Worm (Caenorhabditis elegans): ENCODE data around the gene sprr-3.

The sprr-3 gene

DNA sequence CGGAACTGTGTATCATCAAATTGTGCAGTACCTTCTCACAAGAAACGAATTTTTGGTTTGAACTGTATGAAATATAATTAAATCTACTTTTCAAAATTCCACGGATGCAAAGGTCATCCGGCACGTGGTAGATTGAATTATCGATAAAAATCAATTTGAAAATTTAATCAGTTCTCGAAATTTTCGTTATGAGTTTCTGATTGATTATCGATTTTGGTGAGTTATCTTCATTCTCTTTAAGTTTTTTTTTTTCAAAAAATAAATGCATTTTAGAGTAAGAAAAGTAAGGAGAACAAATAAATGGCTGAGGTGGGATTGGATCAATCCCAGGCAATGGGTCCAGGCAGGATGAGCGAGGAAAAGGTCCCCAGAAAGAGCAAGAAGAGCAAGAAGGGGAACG is 55.3 kb downstream of the sprr-3 start, which contains the start of gene Y69A2AR.47:
Y69A2AR.47 (plus strand) TSS at position 301 of the 400 bp plus-strand sequence.
- no peak for TF ChIP-seq ceh-62 (tag; optimal IDR thresholded peaks at IDR 0.05)
- TF ChIP-seq lin-29 (GFP tag; IDR thresholded peaks at IDR 0.05): no peak
- no peak for TF ChIP-seq nhr-237 (tag; optimal IDR thresholded peaks at IDR 0.05)
- TF ChIP-seq F49E8.2 (tag; optimal IDR thresholded peaks at IDR 0.05; ENCODE audit: borderline replicate concordance): no peak
- no peak for TF ChIP-seq zfp-3 (GFP tag; conservative IDR thresholded peaks at IDR 0.05)
- no peak for TF ChIP-seq duxl-1 (tag; optimal IDR thresholded peaks at IDR 0.05; ENCODE audit: poor library complexity)
- TF ChIP-seq cey-2 (tag; optimal IDR thresholded peaks at IDR 0.05; ENCODE audit: borderline replicate concordance, insufficient read depth): no peak
- no peak for TF ChIP-seq nhr-42 (GFP tag; IDR thresholded peaks at IDR 0.05)
- TF ChIP-seq ama-1 (optimal IDR thresholded peaks at IDR 0.05): no peak
- TF ChIP-seq nhr-11 (tag; optimal IDR thresholded peaks at IDR 0.05): no peak
- TF ChIP-seq ZK546.5 (tag; optimal IDR thresholded peaks at IDR 0.05): no peak
- TF ChIP-seq T26A8.4 (GFP tag; IDR thresholded peaks at IDR 0.05): no peak
- TF ChIP-seq nhr-111 (GFP tag; optimal IDR thresholded peaks at IDR 0.05): no peak
- no peak for TF ChIP-seq gei-8 (GFP tag; optimal IDR thresholded peaks at IDR 0.05)
- no peak for TF ChIP-seq unc-62 (GFP tag; optimal IDR thresholded peaks at IDR 0.05 in 1 of 2)
- no peak for TF ChIP-seq unc-62 (tag; optimal IDR thresholded peaks at IDR 0.05)
- TF ChIP-seq aly-2 (tag; optimal IDR thresholded peaks at IDR 0.05): no peak
- TF ChIP-seq dve-1 (tag; optimal IDR thresholded peaks at IDR 0.05; ENCODE audit: insufficient read depth): no peak
- no peak for TF ChIP-seq ceh-82 (tag; optimal IDR thresholded peaks at IDR 0.05)
